Worm (Caenorhabditis elegans): ENCODE measurements around the gene cey-4.

cey-4 gene

DNA sequence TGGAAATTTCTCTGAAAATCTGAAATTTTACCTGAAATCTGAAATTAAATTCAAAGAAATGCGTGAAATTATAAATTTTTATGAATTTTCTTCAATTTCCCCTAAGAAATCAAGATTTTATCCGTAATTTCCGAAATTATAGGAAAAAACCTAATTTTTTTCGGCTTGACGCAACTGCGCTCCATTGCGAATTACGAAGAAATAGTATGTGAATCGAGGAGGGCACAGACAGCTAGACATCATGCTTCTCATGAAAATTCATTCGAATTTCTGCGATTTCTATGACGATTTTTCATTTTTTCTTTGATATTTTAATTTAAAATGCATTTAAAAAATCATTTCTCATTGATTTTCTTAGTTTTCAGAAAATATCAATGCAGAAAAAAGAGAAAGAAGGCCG is 13.5 kb upstream of the cey-4 start (continued):
- TF ChIP-seq fkh-10 (GFP tag; optimal IDR thresholded peaks at IDR 0.05) (no peak), jun-1 (tag; optimal IDR thresholded peaks at IDR 0.05) (no peak), mml-1 (tag; optimal IDR thresholded peaks at IDR 0.05) (no peak), nhr-43 (tag; optimal IDR thresholded peaks at IDR 0.05; ENCODE audit: poor library complexity, severe bottlenecking) (no peak), ceh-82 (tag; optimal IDR thresholded peaks at IDR 0.05) (no peak), ztf-4 (tag; optimal IDR thresholded peaks at IDR 0.05) (no peak), elt-1 (tag; optimal IDR thresholded peaks at IDR 0.05) (no peak), hmg-11 (tag; optimal IDR thresholded peaks at IDR 0.05) (peak; percentile 43), skn-1 (tag; optimal IDR thresholded peaks at IDR 0.05) (no peak), nhr-237 (tag; optimal IDR thresholded peaks at IDR 0.05) (no peak), unc-62 (GFP tag; optimal IDR thresholded peaks at IDR 0.05) (no peak), eor-1 (tag; optimal IDR thresholded peaks at IDR 0.05) (no peak), nhr-25 (tag; optimal IDR thresholded peaks at IDR 0.05) (peak; percentile 28), fkh-2 (tag; optimal IDR thresholded peaks at IDR 0.05) (no peak), nhr-77 (tag; optimal IDR thresholded peaks at IDR 0.05) (no peak), pha-4 (tag; optimal IDR thresholded peaks at IDR 0.05) (peak; percentile 78), R02D3.7 (tag; optimal IDR thresholded peaks at IDR 0.05) (peak; percentile 6), nhr-23 (tag; optimal IDR thresholded peaks at IDR 0.05) (peak; percentile 59), lsy-12 (tag; optimal IDR thresholded peaks at IDR 0.05) (no peak), ceh-28 (tag; optimal IDR thresholded peaks at IDR 0.05) (no peak), ceh-9 (tag; optimal IDR thresholded peaks at IDR 0.05) (no peak), lin-39 (tag; optimal IDR thresholded peaks at IDR 0.05) (peak; percentile 3), fos-1 (tag; optimal IDR thresholded peaks at IDR 0.05) (no peak), daf-12 (tag; optimal IDR thresholded peaks at IDR 0.05) (no peak)

DNA sequence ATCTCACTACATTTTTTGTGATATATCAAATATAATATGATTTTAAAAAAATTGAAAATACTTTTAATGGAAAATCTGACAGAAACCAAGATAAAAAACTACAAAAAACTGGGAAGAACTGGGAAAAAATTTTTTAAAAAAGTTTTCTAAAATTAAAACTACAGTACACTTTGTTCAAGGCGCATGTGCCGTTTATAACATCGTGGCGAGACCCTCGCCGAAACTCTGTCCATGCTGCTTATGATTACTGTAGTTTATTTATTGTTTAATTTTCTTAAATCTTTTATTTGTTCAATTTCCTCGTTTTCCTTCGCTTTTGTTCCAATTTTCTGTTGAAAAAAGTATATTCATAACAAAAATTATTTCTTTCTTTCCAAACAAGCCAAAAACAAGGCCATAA is 13.0 kb upstream of the cey-4 start, which contains the start of gene athp-1:
Gene athp-1 (plus strand): TSS at position 305 of the 400 bp plus-strand sequence.
- TF ChIP-seq jun-1 (tag; optimal IDR thresholded peaks at IDR 0.05) (no peak), elt-3 (tag; optimal IDR thresholded peaks at IDR 0.05) (no peak), hmg-11 (tag; optimal IDR thresholded peaks at IDR 0.05) (no peak), ceh-9 (tag; optimal IDR thresholded peaks at IDR 0.05) (no peak), nfya-1 (tag; optimal IDR thresholded peaks at IDR 0.05; ENCODE audit: insufficient read depth) (no peak), ZK546.5 (tag; optimal IDR thresholded peaks at IDR 0.05) (no peak), ama-1 (optimal IDR thresholded peaks at IDR 0.05) (no peak), zag-1 (tag; optimal IDR thresholded peaks at IDR 0.05) (no peak), R02D3.7 (tag; optimal IDR thresholded peaks at IDR 0.05) (no peak), elt-2 (tag; optimal IDR thresholded peaks at IDR 0.05) (no peak), pqm-1 (tag; optimal IDR thresholded peaks at IDR 0.05) (no peak), nhr-76 (tag; optimal IDR thresholded peaks at IDR 0.05) (no peak), egl-27 (tag; optimal IDR thresholded peaks at IDR 0.05) (no peak), pha-4 (tag; optimal IDR thresholded peaks at IDR 0.05) (no peak), ceh-28 (tag; optimal IDR thresholded peaks at IDR 0.05) (no peak), nhr-23 (tag; optimal IDR thresholded peaks at IDR 0.05) (no peak), lin-15B (tag; optimal IDR thresholded peaks at IDR 0.05) (no peak), fos-1 (tag; optimal IDR thresholded peaks at IDR 0.05) (no peak)

DNA sequence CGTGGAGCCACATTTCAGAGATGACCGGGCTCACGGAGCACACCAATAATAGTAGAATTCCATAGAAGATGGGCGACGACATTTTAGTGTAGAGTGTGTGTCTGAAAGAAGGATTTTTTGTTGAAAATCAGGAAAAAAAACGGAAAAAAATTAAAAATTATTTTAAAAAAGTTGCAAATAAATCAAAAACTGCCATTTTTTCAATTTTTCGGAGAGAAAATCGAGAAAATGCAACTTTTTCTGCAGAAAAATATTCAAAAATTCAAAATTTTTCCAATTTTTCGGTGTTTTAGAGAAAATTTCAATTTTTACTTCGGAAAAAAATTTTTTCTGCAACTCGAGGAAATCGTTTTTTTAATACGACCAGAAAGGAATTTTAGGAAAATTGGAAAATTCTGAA is 11.6 kb upstream of the cey-4 start, which contains the start of gene C44B9.3:
Gene C44B9.3 (minus strand): TSS at position 101 of the 400 bp plus-strand sequence.
- no peak for TF ChIP-seq ceh-28 (tag; optimal IDR thresholded peaks at IDR 0.05)
- TF ChIP-seq ZK546.5 (tag; optimal IDR thresholded peaks at IDR 0.05) = no peak
- no peak for TF ChIP-seq skn-1 (tag; optimal IDR thresholded peaks at IDR 0.05)
- TF ChIP-seq ceh-9 (tag; optimal IDR thresholded peaks at IDR 0.05) = no peak
- no peak for TF ChIP-seq zag-1 (tag; optimal IDR thresholded peaks at IDR 0.05)
- TF ChIP-seq mdl-1 (tag; optimal IDR thresholded peaks at IDR 0.05) = no peak
- no peak for TF ChIP-seq pha-4 (tag; optimal IDR thresholded peaks at IDR 0.05)
- TF ChIP-seq egl-27 (tag; optimal IDR thresholded peaks at IDR 0.05) = no peak
- TF ChIP-seq ztf-11 (tag; optimal IDR thresholded peaks at IDR 0.05) = no peak
- TF ChIP-seq pqm-1 (tag; optimal IDR thresholded peaks at IDR 0.05) = no peak

DNA sequence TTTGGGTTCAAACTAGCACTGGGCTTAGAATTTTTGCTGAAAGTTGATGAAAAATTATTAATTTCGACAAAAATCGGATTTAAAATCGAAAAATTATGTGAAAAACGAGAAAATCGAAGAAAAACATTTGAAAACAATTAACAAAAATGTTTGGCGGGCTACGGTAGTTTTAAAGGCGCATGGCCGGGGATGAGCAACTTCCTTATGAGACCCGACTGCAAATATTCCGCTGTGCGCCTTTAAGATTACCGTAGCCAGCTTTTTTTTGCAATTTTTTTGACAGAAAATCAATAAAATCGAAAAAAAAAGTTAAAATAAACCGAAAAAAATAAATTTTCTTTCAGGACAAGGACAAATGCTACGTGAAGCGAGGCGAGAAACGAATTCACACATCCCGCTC is 9.0 kb upstream of the cey-4 start:
- TF ChIP-seq unc-39 (tag; optimal IDR thresholded peaks at IDR 0.05) = no peak
- no peak for TF ChIP-seq unc-62 (GFP tag; optimal IDR thresholded peaks at IDR 0.05)
- no peak for TF ChIP-seq nhr-12 (tag; optimal IDR thresholded peaks at IDR 0.05)
- TF ChIP-seq nhr-43 (tag; optimal IDR thresholded peaks at IDR 0.05; ENCODE audit: poor library complexity, severe bottlenecking) = no peak
- TF ChIP-seq daf-12 (tag; optimal IDR thresholded peaks at IDR 0.05) = no peak
- no peak for TF ChIP-seq lin-39 (tag; optimal IDR thresholded peaks at IDR 0.05)
- TF ChIP-seq ceh-9 (tag; optimal IDR thresholded peaks at IDR 0.05) = no peak
- TF ChIP-seq ceh-16 (tag; optimal IDR thresholded peaks at IDR 0.05) = no peak
- no peak for TF ChIP-seq fos-1 (tag; optimal IDR thresholded peaks at IDR 0.05)
- no peak for TF ChIP-seq nhr-77 (tag; optimal IDR thresholded peaks at IDR 0.05)
- TF ChIP-seq ztf-4 (tag; optimal IDR thresholded peaks at IDR 0.05) = no peak
- TF ChIP-seq nhr-76 (tag; optimal IDR thresholded peaks at IDR 0.05) = no peak
- TF ChIP-seq eor-1 (tag; optimal IDR thresholded peaks at IDR 0.05) = no peak
- TF ChIP-seq ztf-11 (tag; optimal IDR thresholded peaks at IDR 0.05) = no peak
